Fruit fly (Drosophila melanogaster): ENCODE measurements around the gene CG15262.
A peak's percentile ranks its signal among the peaks of the same experiment; 100 is the strongest.

The CG15262 gene

DNA sequence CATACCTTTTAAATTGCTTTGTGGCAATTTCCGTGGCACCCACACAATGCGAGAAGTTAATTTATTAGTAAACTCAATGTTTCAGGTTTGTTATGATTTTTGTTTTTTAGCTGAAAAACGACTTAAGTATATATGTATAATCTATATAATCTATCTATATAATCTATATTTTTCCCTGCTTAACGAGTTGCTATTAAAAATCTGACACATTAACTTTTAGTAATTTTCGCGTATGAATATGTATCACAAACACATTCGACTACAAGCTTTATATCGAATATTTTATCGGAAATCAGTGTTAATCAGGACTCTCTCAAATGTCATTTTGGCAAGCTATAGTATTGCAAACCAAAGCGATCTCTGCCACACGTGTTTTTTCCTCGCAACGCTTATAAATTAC is at the start of gene CG15262:
Gene CG15262 (plus strand): TSS at position 301 of the 400 bp plus-strand sequence.
- no peak for TF ChIP-seq noc (tag; optimal IDR thresholded peaks at IDR 0.05)

DNA sequence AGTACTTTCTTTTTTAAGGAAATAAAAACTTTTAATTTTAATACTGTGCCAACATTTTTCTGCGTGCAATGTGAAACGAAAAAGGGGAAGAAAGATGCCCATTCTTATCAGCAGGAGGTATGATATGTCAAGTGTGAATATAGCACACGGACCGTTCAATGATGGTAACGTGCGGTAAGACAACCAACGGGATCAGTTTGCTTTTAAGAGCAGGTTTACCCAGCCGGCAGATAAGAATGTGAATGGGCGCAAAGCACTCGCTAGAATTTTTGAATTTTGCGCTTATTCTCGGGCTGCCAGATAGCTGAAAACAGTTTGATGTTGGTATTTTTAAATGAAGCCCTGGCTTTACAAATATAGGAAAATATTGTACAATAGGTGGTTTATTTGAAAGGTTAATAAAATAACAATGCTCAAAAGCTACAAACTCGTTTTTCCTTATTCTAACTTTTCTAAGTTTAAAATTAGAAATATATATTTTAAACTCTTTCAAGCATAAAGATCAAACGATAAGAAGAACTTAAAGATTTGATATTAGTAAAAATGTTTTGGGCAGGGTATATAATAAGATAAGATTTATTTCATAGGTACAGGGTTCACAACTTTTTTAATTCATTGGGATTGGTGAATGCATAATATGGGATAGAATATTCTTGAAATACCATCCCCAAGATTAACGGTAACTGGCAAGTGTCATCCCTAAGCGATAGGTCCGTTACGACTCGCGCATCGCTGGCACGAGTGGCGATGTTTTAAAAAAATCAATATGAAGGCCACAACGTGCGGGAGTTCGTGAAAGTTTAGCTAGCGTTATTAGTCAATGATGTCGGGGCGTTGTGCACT is 49.2 kb upstream of the CG15262 start, which contains the start of gene dao:
Gene dao (plus strand): TSS at position 717 of the 843 bp plus-strand sequence.
- TF ChIP-seq noc (tag; optimal IDR thresholded peaks at IDR 0.05), result no peak

DNA sequence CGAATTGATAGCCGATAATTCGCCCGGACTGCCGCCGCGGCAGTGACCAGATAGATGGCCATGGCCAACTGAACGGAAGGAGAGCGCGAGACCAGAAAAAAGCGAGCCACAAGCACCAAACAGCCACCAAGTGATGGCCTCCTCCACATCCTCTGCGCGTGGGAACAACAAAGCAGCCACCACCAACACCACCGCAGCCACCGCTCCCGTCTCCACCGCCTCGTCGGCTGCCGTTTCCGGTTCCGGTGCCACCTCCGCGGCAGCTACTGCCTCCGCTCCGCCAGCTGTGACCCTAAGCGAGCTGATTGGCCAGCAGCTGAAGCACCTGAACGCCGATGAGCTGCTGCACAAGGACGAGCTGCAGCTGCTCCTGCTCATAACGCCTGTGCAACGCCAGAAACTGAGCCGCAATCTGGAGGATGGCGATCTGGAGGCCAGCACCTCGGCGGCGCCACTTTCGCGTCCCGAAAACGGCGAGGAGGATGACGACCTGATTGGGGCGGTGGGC is 48.5 kb upstream of the CG15262 start:
- TF ChIP-seq noc (tag; optimal IDR thresholded peaks at IDR 0.05), result no peak

dm6 chr2L:15249682-15250081 is 47.9 kb upstream of the CG15262 start:
- TF ChIP-seq noc (tag; optimal IDR thresholded peaks at IDR 0.05), result no peak

dm6 chr2L:15254229-15254861 is 43.3 kb upstream of the CG15262 start:
- TF ChIP-seq noc (tag; optimal IDR thresholded peaks at IDR 0.05), result peak; percentile 56

DNA sequence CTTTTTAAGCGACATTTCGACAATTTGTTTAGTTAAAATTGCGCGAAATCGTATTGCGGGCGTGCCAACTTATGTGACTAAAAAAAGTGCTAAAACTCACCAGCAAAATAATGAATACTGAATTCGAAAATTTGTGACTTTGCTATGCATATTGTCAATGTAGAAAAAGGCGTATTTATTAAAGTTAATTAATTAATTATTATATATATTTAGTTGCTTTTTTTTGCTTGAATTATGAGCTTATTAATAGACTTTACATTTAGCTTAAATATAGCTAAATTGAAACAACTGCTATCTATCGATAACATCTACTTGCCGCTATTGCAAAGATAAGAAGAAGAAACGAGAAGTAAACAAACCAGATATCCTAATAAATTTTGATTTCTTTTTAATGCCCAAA is 41.4 kb upstream of the CG15262 start, which contains the start of the genes PolD3 and Uxt:
Gene PolD3 (minus strand): TSS at position 56 of the 400 bp plus-strand sequence.
Gene Uxt (plus strand): TSS at position 333 of the 400 bp plus-strand sequence.
- no peak for TF ChIP-seq noc (tag; optimal IDR thresholded peaks at IDR 0.05)

DNA sequence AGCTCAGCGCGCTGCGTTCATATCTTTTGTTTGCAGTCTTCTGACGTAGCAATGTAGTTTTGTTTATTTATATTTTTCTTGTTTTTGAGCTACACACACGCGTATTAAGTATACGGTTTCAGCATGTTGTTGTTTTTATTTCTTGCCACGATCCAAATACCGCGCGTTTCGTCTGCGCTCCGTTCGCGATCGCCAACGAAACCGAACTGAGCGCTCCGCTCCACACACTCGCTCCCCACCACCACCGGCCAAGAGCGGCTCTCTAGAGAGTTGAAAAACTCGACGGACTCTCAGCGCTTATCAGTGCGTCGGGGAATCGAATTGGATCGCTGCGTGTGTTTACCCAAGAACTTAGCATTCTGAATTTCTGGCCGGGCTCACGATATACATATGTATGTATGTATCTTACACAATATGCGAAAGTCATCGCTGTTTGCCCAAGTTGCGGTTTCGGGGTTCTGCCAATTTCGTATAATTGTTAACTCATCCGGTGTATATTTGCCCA is 33.1 kb upstream of the CG15262 start, which contains the start of gene yuri:
Gene yuri (minus strand): TSS at position 210 of the 505 bp plus-strand sequence.
- TF ChIP-seq noc (tag; optimal IDR thresholded peaks at IDR 0.05), result peak; percentile 40

dm6 chr2L:15271336-15271735 is 26.3 kb upstream of the CG15262 start:
- TF ChIP-seq noc (tag; optimal IDR thresholded peaks at IDR 0.05), result no peak

DNA sequence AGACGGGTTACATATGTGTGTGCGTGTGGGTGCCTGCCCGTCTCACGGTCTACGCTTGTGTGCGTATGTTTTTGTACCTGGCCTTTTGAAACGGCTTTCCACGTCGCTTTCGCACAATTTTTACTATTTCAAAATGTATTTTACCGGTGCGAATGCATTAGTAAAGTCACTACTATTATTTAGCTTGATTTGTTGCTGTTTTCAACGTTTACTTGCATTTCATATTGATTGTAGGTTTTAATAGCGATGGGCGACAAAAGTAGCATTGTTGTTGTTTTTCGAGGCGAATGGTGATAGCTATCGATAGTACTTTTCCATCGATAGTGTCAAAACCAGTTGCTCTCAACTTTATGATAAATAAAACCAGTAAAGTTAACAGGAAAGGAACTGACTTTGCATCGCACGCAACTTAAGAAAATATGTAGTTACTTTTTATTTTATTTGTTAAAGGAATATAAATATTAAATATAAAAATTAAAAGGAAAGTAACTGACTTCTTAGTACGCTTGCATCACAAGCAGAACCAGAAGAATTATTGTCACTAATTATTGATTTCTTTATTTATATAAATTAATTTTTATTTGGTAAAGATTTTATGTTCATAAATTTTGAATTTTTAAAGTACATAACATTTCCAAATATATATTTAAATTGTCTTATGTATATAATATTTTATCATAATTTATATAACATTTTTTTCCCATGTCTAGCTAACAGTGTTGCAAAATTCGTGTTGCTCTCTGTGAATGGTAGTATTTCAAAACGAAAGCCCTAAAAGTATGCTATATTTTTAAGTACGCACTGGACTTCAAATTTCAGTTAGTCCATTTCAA is 25.6 kb upstream of the CG15262 start, which contains the start of gene Cul3:
Gene Cul3 (minus strand): TSS at position 268 of the 833 bp plus-strand sequence.
- TF ChIP-seq noc (tag; optimal IDR thresholded peaks at IDR 0.05), result no peak

DNA sequence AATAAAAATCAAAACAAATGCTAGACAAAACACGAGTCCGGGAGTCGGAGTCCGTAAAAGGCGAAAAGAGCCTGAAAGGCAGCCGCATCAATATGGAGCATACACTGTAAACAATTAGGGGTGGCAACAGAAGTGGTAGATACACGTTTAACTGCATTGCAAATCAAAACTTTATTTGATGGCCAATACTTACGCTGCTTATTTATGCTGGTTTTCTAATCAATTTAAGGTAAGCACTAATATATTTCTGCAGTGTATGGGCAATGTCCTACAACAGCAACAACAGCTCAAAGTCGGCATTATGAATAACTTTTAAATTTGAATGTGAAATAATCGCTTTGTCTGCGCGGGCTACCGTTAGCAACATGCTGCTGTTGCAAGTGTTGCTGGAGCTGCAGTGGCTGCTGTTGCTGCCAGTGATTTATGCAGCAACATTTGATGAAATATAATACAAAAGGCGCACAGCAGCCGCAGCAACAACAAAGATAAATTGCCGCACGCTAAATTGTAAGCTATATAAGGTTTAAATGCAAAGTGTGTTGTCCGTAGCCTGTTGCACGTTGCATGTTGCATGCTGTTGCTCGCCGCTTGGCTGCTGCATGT is 24.0 kb upstream of the CG15262 start:
- no peak for TF ChIP-seq noc (tag; optimal IDR thresholded peaks at IDR 0.05)

dm6 chr2L:15274292-15274691 is 23.3 kb upstream of the CG15262 start:
- TF ChIP-seq noc (tag; optimal IDR thresholded peaks at IDR 0.05), result peak; percentile 52

- TF ChIP-seq noc (tag; optimal IDR thresholded peaks at IDR 0.05), result no peak
Observed at dm6 chr2L:15274783-15275316, 22.8 kb upstream of the CG15262 start, which contains the start of gene UK114. Gene UK114, minus strand, starts transcription at chr2L:15275091.

DNA sequence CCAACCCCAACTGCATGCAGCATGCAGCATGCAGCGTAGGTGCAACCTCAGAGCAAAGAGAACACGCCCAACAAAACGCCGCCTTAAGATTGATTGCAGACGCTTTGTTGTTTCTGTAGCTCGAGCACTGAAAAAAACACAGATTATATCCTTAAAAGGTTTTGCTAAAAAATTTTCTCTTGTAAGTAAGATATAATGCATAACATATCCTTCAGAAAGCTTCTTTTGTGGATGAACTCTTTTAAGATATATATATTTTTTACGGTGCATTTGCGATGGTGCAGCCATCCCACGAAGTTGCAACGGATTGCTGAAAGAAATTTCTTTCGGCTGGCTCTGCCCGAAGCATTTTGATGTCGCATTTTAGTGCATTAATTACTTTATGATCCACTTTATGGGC is 21.8 kb upstream of the CG15262 start:
- no peak for TF ChIP-seq noc (tag; optimal IDR thresholded peaks at IDR 0.05)

dm6 chr2L:15280975-15281374 is 16.6 kb upstream of the CG15262 start:
- TF ChIP-seq noc (tag; optimal IDR thresholded peaks at IDR 0.05), result no peak

DNA sequence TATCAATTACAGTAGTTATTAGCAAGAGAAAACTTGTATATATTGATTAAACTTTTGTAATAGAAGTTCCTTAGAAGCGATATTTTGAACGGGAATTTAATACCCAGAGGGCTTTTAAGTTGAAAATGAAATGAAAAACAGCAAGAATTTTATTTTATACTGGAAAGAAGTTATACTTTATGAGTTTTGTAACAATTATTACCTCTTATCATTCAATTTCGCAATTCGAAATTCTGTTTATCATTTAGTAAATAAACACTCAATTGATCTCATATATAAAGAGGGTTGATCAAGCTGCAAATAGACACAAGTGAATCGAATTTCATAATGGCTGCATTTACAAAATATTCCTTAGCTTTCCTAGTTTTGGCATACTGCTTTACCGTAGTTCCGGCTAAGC is 12.9 kb upstream of the CG15262 start, which contains the start of gene CG15263:
Gene CG15263 (plus strand): TSS at position 301 of the 400 bp plus-strand sequence.
- TF ChIP-seq noc (tag; optimal IDR thresholded peaks at IDR 0.05), result no peak
